Fruit fly (Drosophila melanogaster) whole organism, wandering third instar larva: ENCODE measurements around the gene Diedel.

ENCODE experiments used
- br ChIP-seq: fragments of 200-800 bp; sonication (Bioruptor generic); optimal IDR thresholded peaks from 2 replicates; lab custom pipeline; 2016; ENCODE audit warnings: missing biosample characterization, missing genetic modification characterization
- jim ChIP-seq: fragments of 175-275, 200-325 bp; sonication (Bioruptor generic); optimal IDR thresholded peaks from 2 replicates; lab custom pipeline; 2016; ENCODE audit warnings: missing biosample characterization, mild to moderate bottlenecking, missing genetic modification characterization
- woc ChIP-seq: sonication (Bioruptor generic); optimal IDR thresholded peaks from 2 replicates; lab custom pipeline; 2016; ENCODE audit warnings: missing biosample characterization, mild to moderate bottlenecking, missing genetic modification characterization

dm6 chr3R:29518498-29518897 is 24.8 kb downstream of the Diedel start:
- TF ChIP-seq jim (GFP tag; lab: Kevin White, UChicago) (no peak), br (GFP tag; lab: Kevin White, UChicago) (no peak), woc (GFP tag; lab: Kevin White, UChicago) (no peak)
